Fruit fly (Drosophila melanogaster) whole organism, wandering third instar larva: ENCODE results near the gene CG14722.

Source experiments
- Dif ChIP-seq: fragments of 200-275, 200-300 bp; sonication (Bioruptor generic); optimal IDR thresholded peaks from 2 replicates; lab custom pipeline; 2018; ENCODE audit warnings: missing biosample characterization, missing genetic modification characterization; ENCODE audit not compliant: partially characterized antibody
- Myc ChIP-seq: fragments of >200 bp; optimal IDR thresholded peaks from 2 replicates; lab custom pipeline; 2017
- Vsx2 ChIP-seq: fragments of 200-300, 225-300 bp; sonication (Bioruptor generic); optimal IDR thresholded peaks from 2 replicates; lab custom pipeline; 2018; ENCODE audit warnings: missing biosample characterization, missing genetic modification characterization; ENCODE audit not compliant: partially characterized antibody
- fru ChIP-seq: fragments of 200-800 bp; sonication (Bioruptor generic); optimal IDR thresholded peaks from 3 replicates; lab custom pipeline; 2016; ENCODE audit warnings: missing biosample characterization, mild to moderate bottlenecking, missing genetic modification characterization
- lola ChIP-seq: fragments of >200 bp; optimal IDR thresholded peaks from 2 replicates; lab custom pipeline; 2017; ENCODE audit warnings: missing biosample characterization, missing genetic modification characterization
- psq ChIP-seq: fragments of 200-800 bp; sonication (Bioruptor generic); optimal IDR thresholded peaks from 3 replicates; lab custom pipeline; 2017; ENCODE audit warnings: missing biosample characterization, mild to moderate bottlenecking, missing genetic modification characterization, moderate library complexity

DNA sequence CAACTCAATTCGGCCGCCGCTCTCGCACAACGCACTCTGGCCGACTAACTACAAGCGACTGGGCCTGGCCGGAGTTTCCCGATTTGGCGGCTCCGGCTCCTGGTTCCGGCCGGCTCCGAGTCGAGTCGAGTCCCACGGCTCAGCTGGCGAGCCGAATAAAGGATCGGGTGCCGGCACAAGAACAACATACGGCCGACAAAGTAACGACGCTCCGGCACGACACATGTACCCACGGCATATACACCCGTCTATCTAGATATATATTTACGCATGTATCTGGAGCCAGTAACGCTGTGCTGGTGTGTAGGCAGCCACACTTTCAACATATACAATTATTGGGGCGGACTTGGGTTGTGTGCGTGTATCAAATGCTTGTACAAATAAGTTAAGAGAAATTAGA lies 29.8 kb downstream of the CG14722 start:
- TF ChIP-seq psq (GFP tag; lab: Kevin White, UChicago) (no peak), lola (GFP tag; lab: Kevin White, UChicago) (no peak), Dif (GFP tag; lab: Kevin White, UChicago) (no peak), Vsx2 (GFP tag; lab: Kevin White, UChicago) (no peak), Myc (lab: Kevin White, UChicago) (no peak), fru (GFP tag; lab: Kevin White, UChicago) (no peak)
